Fruit fly (Drosophila melanogaster): ENCODE measurements around the gene Dpck.

DNA sequence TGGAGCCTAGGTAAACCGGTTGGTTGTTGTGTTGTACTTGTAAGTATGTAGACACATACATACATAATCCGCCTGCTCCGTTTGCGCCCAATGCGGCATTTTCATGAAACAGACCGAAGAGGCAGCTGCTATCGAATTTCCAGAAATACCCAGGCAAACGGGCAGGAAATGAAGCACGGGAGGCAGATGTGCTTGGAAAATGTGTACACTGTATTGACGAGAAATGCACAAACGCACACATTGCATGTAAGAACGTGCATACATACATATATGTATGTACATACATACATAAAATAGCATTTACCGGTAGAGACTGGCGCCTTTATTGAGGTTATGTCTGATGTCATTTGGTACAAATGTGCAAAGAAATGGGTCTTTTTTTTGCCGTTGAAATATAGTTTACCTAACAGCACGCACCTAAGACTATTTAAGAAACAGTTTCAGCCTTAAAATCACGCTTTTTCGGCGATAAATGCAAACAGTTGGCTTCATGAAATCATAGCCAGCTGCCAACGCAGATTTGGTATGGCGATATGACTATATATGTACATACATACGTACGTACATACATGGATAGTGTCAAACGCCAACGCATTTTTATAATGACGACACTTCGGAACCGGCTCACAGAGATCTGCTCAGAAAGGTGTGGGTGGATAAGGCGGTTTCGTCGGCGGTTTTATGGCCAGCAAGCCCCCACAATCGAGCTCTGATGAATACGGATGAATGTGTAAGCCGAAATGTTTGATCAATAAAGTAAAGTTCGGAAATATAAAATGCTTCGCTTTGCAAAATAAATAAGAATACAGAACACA lies 7.7 kb downstream of the Dpck start:
- TF ChIP-seq CG17359 (tag; optimal IDR thresholded peaks at IDR 0.05) (no peak), CG3995 (GFP tag; optimal IDR thresholded peaks at IDR 0.05) (no peak), CG8478 (optimal IDR thresholded peaks at IDR 0.05) (no peak), CG1024 (GFP tag; IDR thresholded peaks at IDR 0.05) (no peak), h (optimal IDR thresholded peaks at IDR 0.05) (no peak), CG7963 (GFP tag; IDR thresholded peaks at IDR 0.05; ENCODE audit: partially characterized antibody) (no peak), PHDP (tag; optimal IDR thresholded peaks at IDR 0.05) (no peak), CG13775 (GFP tag; optimal IDR thresholded peaks at IDR 0.05) (no peak), al (GFP tag; IDR thresholded peaks at IDR 0.05) (no peak), danr (GFP tag; IDR thresholded peaks at IDR 0.05) (no peak), CG6654 (GFP tag; optimal IDR thresholded peaks at IDR 0.05) (no peak), scrt (GFP tag; optimal IDR thresholded peaks at IDR 0.05) (no peak)

Data from whole organism, embryonic.